Fruit fly (Drosophila melanogaster) whole organism, pupa: Measurements from ENCODE around the gene tweek.

Experiments
- CG14655 ChIP-seq: fragments of 200-800 bp; sonication (Bioruptor generic); optimal IDR thresholded peaks from 3 replicates; lab custom pipeline; 2017; ENCODE audit warnings: mild to moderate bottlenecking, missing biosample characterization, missing genetic modification reagents, missing genetic modification characterization
- CG17806 ChIP-seq: fragments of 200-800 bp; sonication (Bioruptor generic); optimal IDR thresholded peaks from 2 replicates; lab custom pipeline; 2018; ENCODE audit warnings: missing biosample characterization, mild to moderate bottlenecking, missing genetic modification characterization, moderate library complexity
- CG34367 ChIP-seq: fragments of 200-800 bp; sonication (Bioruptor generic); optimal IDR thresholded peaks from 2 replicates; lab custom pipeline; 2018; ENCODE audit warnings: missing biosample characterization, mild to moderate bottlenecking, missing genetic modification characterization
- CG8159 ChIP-seq: fragments of 200-800 bp; sonication (Bioruptor generic); optimal IDR thresholded peaks from 3 replicates; lab custom pipeline; 2018; ENCODE audit warnings: missing biosample characterization, mild to moderate bottlenecking, missing genetic modification characterization, moderate library complexity
- CG8301 ChIP-seq: fragments of 200-800 bp; sonication (Bioruptor generic); optimal IDR thresholded peaks from 2 replicates; lab custom pipeline; 2018; ENCODE audit warnings: missing biosample characterization, mild to moderate bottlenecking, missing genetic modification characterization

- no peak for TF ChIP-seq CG8301
- TF ChIP-seq CG17806 (tag; lab: Kevin White, UChicago): no peak
- no peak for TF ChIP-seq CG14655
- no peak for TF ChIP-seq CG8159 (tag; lab: Kevin White, UChicago)
- TF ChIP-seq CG34367: no peak
These were observed 7.4 kb upstream of the tweek start for dm6 chr2L:16880930-16881329.
